Worm (Caenorhabditis elegans) whole organism, mixed stage, embryonic: ENCODE results near the gene F36D3.1.

Experiments used
- M03D4.4 ChIP-seq: sonication (generic microtip); optimal IDR thresholded peaks from 2 replicates; lab custom pipeline; 2017; ENCODE audit warnings: mild to moderate bottlenecking, missing genetic modification characterization, missing compliant biosample characterization
- blmp-1 ChIP-seq: fragments of 150-350 bp; optimal IDR thresholded peaks from 2 replicates; lab custom pipeline; 2014; ENCODE audit warnings: missing biosample characterization, missing genetic modification characterization
- ceh-39 ChIP-seq: fragments of 150-350 bp; optimal IDR thresholded peaks from 2 replicates; lab custom pipeline; 2014; ENCODE audit warnings: missing biosample characterization, missing genetic modification characterization
- ceh-83 ChIP-seq: fragments of 200-800 bp; sonication (Bioruptor generic); optimal IDR thresholded peaks from 2 replicates; lab custom pipeline; 2018; ENCODE audit warnings: mild to moderate bottlenecking, missing genetic modification characterization, missing compliant biosample characterization
- ces-1 ChIP-seq: fragments of 150-350 bp; optimal IDR thresholded peaks from 2 replicates; lab custom pipeline; 2014; ENCODE audit warnings: missing biosample characterization, missing genetic modification reagents, missing genetic modification characterization
- cnd-1 ChIP-seq: fragments of 200-800 bp; sonication (Bioruptor generic); optimal IDR thresholded peaks from 2 replicates; lab custom pipeline; 2018; ENCODE audit warnings: mild to moderate bottlenecking, missing genetic modification characterization, missing compliant biosample characterization
- drap-1 ChIP-seq: fragments of 200-800 bp; sonication (Bioruptor generic); optimal IDR thresholded peaks from 3 replicates; lab custom pipeline; 2018; ENCODE audit warnings: mild to moderate bottlenecking, missing genetic modification characterization, missing compliant biosample characterization
- elt-1 ChIP-seq: sonication (generic microtip); optimal IDR thresholded peaks from 2 replicates; lab custom pipeline; 2017; ENCODE audit warnings: missing genetic modification characterization, mild to moderate bottlenecking, missing compliant biosample characterization, antibody characterized with exemption, moderate library complexity, borderline replicate concordance; ENCODE audit not compliant: insufficient read depth
- elt-3 ChIP-seq: fragments of 150-350 bp; optimal IDR thresholded peaks from 2 replicates; lab custom pipeline; 2014; ENCODE audit warnings: missing biosample characterization, missing genetic modification characterization
- flh-1 ChIP-seq: fragments of 200-800 bp; sonication (Bioruptor generic); optimal IDR thresholded peaks from 2 replicates; lab custom pipeline; 2018; ENCODE audit warnings: mild to moderate bottlenecking, missing genetic modification characterization, moderate library complexity, missing compliant biosample characterization
- hlh-1 ChIP-seq: fragments of 150-350 bp; optimal IDR thresholded peaks from 2 replicates; lab custom pipeline; 2014; ENCODE audit warnings: missing biosample characterization, missing genetic modification reagents, missing genetic modification characterization
- lin-32 ChIP-seq: fragments of 200-800 bp; sonication (Bioruptor generic); optimal IDR thresholded peaks from 2 replicates; lab custom pipeline; 2018; ENCODE audit warnings: mild to moderate bottlenecking, missing genetic modification characterization, missing compliant biosample characterization
- lsy-2 ChIP-seq: fragments of 150-350 bp; optimal IDR thresholded peaks from 2 replicates; lab custom pipeline; 2014; ENCODE audit warnings: missing biosample characterization, missing genetic modification characterization
- mab-5 ChIP-seq: fragments of 150-350 bp; optimal IDR thresholded peaks from 2 replicates; lab custom pipeline; 2014; ENCODE audit warnings: missing biosample characterization, missing genetic modification characterization
- mep-1 ChIP-seq: fragments of 150-350 bp; optimal IDR thresholded peaks from 2 replicates; lab custom pipeline; 2017; ENCODE audit warnings: missing biosample characterization, missing genetic modification reagents, missing genetic modification characterization, inconsistent platforms
- mls-2 ChIP-seq: sonication (generic microtip); optimal IDR thresholded peaks from 2 replicates; lab custom pipeline; 2016; ENCODE audit warnings: mild to moderate bottlenecking, missing genetic modification characterization, moderate library complexity, missing compliant biosample characterization
- nhr-12 ChIP-seq: fragments of 150-350 bp; optimal IDR thresholded peaks from 2 replicates; lab custom pipeline; 2014; ENCODE audit warnings: missing biosample characterization, missing genetic modification characterization
- nhr-2 ChIP-seq: fragments of 150-350 bp; optimal IDR thresholded peaks from 2 replicates; lab custom pipeline; 2014; ENCODE audit warnings: missing biosample characterization, missing genetic modification characterization
- nhr-237 ChIP-seq: fragments of 150-350 bp; optimal IDR thresholded peaks from 2 replicates; lab custom pipeline; 2014; ENCODE audit warnings: missing biosample characterization, missing genetic modification characterization
- nhr-28 ChIP-seq: fragments of 150-350 bp; optimal IDR thresholded peaks from 2 replicates; lab custom pipeline; 2014; ENCODE audit warnings: missing biosample characterization, missing genetic modification characterization
- nhr-76 ChIP-seq: sonication (generic microtip); optimal IDR thresholded peaks from 2 replicates; lab custom pipeline; 2017; ENCODE audit warnings: missing biosample characterization, missing genetic modification characterization
- pha-4 ChIP-seq: fragments of 150-350 bp; optimal IDR thresholded peaks from 2 replicates; lab custom pipeline; 2018; ENCODE audit warnings: missing biosample characterization, missing genetic modification reagents, missing genetic modification characterization
- sem-2 ChIP-seq: fragments of 200-800 bp; sonication (Bioruptor generic); optimal IDR thresholded peaks from 2 replicates; lab custom pipeline; 2018; ENCODE audit warnings: mild to moderate bottlenecking, missing genetic modification characterization, missing compliant biosample characterization
- snpc-4 ChIP-seq: fragments of 150-350 bp; optimal IDR thresholded peaks from 2 replicates; lab custom pipeline; 2014; ENCODE audit warnings: missing biosample characterization, missing genetic modification characterization
- sptf-1 ChIP-seq: sonication (generic microtip); optimal IDR thresholded peaks from 2 replicates; lab custom pipeline; 2017; ENCODE audit warnings: mild to moderate bottlenecking, missing genetic modification characterization, moderate library complexity, missing compliant biosample characterization
- tbx-8 ChIP-seq: fragments of 200-800 bp; sonication (Bioruptor generic); optimal IDR thresholded peaks from 2 replicates; lab custom pipeline; 2018; ENCODE audit warnings: mild to moderate bottlenecking, missing genetic modification characterization, moderate library complexity, missing compliant biosample characterization
- unc-120 ChIP-seq: sonication (generic microtip); optimal IDR thresholded peaks from 2 replicates; lab custom pipeline; 2017; ENCODE audit warnings: missing genetic modification characterization, missing compliant biosample characterization; ENCODE audit not compliant: poor library complexity, severe bottlenecking
- unc-39 ChIP-seq: fragments of 150-350 bp; optimal IDR thresholded peaks from 2 replicates; lab custom pipeline; 2014; ENCODE audit warnings: missing biosample characterization, missing genetic modification characterization
- unc-62 ChIP-seq: fragments of 150-350 bp; optimal IDR thresholded peaks from 2 replicates; lab custom pipeline; 2014; ENCODE audit warnings: missing biosample characterization, missing genetic modification reagents, missing genetic modification characterization
- zip-8 ChIP-seq: fragments of 150-350 bp; optimal IDR thresholded peaks from 2 replicates; lab custom pipeline; 2014; ENCODE audit warnings: missing biosample characterization, missing genetic modification characterization
- ztf-11 ChIP-seq: fragments of 150-350 bp; optimal IDR thresholded peaks from 2 replicates; lab custom pipeline; 2014; ENCODE audit warnings: missing biosample characterization, missing genetic modification characterization

The F36D3.1 gene

DNA sequence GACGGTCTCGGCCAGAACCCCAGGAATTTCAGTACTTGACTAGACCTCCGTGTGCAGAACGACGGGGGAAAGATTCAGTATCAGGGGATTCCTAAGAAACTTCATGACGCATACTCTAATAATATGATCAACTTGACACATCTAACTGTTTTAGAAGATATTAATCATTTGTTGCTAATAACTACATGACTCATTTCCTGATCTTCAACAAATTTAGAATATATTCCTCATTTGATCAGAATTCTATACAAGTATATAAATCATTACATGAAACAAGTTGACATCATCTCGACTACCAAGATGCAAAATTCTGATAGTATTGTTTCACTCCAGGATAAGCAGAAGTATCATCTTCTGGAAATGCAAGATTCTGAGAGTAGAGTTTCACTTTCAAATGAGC is 36.0 kb downstream of the F36D3.1 start, which contains the start of gene Y32B12B.8:
Y32B12B.8 (plus strand) TSS at position 301 of the 400 bp plus-strand sequence.
- no peak for TF ChIP-seq hlh-1
- TF ChIP-seq tbx-8 (GFP tag; lab: Kevin White, UChicago) = no peak
- no peak for TF ChIP-seq ces-1
- TF ChIP-seq lin-32 (GFP tag; lab: Kevin White, UChicago) = no peak
- TF ChIP-seq unc-120 (tag; lab: Kevin White, UChicago) = no peak
- TF ChIP-seq zip-8 (tag; lab: Kevin White, UChicago) = no peak
- no peak for TF ChIP-seq nhr-237 (tag; lab: Kevin White, UChicago)
- no peak for TF ChIP-seq snpc-4 (tag; lab: Kevin White, UChicago)
- TF ChIP-seq drap-1 = no peak
- no peak for TF ChIP-seq nhr-28 (tag; lab: Kevin White, UChicago)
- no peak for TF ChIP-seq ceh-39 (tag; lab: Kevin White, UChicago)
- no peak for TF ChIP-seq mab-5 (tag; lab: Kevin White, UChicago)
- no peak for TF ChIP-seq mep-1 (tag; lab: Kevin White, UChicago)
- TF ChIP-seq elt-3 (tag; lab: Kevin White, UChicago) = no peak
- TF ChIP-seq cnd-1 = no peak
- TF ChIP-seq unc-39 (tag; lab: Kevin White, UChicago) = no peak
- TF ChIP-seq flh-1 = no peak
- TF ChIP-seq ztf-11 (tag; lab: Kevin White, UChicago) = no peak

DNA sequence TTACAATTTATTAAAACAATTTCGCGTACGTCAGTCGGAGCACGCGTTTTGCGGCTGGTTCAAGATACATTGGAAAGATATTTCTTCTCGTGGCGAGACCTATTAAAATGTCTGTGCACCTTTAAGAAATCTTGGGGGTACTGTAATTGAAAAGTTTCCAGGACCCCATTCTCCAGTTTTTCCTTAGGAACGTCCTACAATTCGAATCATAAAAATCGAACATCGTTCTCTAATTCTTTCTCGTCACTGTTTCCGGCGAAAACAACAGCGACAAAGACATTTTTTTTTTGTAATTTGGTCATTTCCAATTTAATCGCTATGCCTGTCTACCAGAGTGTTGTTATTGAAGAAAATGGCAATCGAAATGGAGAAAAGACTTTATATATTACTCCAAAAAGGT is 37.5 kb downstream of the F36D3.1 start, which contains the start of gene Y32B12B.1:
Y32B12B.1 (plus strand) TSS at position 301 of the 400 bp plus-strand sequence.
- no peak for TF ChIP-seq mls-2 (tag; lab: Kevin White, UChicago)
- TF ChIP-seq nhr-2 (tag; lab: Kevin White, UChicago) = no peak
- no peak for TF ChIP-seq mab-5 (tag; lab: Kevin White, UChicago)
- no peak for TF ChIP-seq unc-120 (tag; lab: Kevin White, UChicago)
- TF ChIP-seq hlh-1 = no peak
- TF ChIP-seq ztf-11 (tag; lab: Kevin White, UChicago) = no peak
- TF ChIP-seq ceh-83 = no peak
- TF ChIP-seq pha-4 (tag; lab: Kevin White, UChicago) = no peak
- no peak for TF ChIP-seq unc-62
- TF ChIP-seq sptf-1 (tag; lab: Kevin White, UChicago) = no peak
- no peak for TF ChIP-seq nhr-12
- TF ChIP-seq tbx-8 (GFP tag; lab: Kevin White, UChicago) = no peak

DNA sequence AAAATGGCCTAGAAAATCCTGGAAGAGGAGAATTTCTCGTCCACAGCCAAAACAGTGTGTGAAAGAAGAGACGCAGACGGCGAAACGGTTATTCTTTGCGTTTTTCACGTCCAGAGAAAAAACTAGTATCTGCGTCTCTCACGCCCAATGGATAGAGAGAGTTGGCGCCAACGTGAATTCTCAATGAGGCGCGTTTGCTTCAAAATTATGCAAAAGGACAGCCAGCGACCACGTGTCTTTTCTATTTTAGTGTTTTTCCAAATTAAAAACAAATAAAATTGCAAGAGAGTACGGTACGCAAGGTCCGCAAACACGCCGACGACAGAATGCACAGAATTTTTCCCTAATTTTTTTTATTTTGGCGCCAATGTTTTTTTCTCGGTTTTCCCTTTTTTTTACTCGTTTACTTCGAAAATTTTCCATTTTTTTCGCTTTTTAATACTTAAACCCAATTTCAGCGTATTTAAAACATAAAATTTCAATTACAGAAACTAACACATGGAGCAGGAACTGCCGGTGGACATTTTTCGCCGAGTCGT is 38.8 kb downstream of the F36D3.1 start, which contains the start of gene Y32B12B.2:
Y32B12B.2 (plus strand) TSS at position 489 of the 539 bp plus-strand sequence.
- TF ChIP-seq sptf-1 (tag; lab: Kevin White, UChicago) = peak; percentile 11
- TF ChIP-seq drap-1 = no peak
- TF ChIP-seq nhr-237 (tag; lab: Kevin White, UChicago) = no peak
- TF ChIP-seq ztf-11 (tag; lab: Kevin White, UChicago) = no peak
- TF ChIP-seq flh-1 = no peak
- TF ChIP-seq lsy-2 (tag; lab: Kevin White, UChicago) = peak; percentile 94
- no peak for TF ChIP-seq elt-1 (tag; lab: Kevin White, UChicago)
- TF ChIP-seq hlh-1 = no peak

DNA sequence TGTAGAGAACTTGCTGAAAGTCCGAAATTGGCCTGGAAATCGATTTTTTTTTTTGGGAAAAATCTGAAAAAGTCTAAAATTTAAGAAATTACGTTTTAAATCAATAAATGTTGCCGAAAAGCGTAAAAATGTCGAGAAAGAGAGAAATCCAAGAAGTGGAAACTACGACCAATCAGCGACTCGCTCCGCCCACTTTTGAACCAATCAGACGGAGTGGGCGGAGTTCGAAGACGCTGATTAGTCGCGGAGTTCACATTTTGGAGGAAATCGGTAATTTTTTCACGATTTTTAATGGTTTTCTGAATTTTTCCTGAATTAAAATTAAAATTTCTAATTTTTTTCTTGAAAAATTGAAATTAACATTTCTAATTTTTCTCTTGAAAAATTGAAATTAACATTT is 40.5 kb downstream of the F36D3.1 start:
- TF ChIP-seq mep-1 (tag; lab: Kevin White, UChicago) = no peak
- TF ChIP-seq nhr-28 (tag; lab: Kevin White, UChicago) = no peak

DNA sequence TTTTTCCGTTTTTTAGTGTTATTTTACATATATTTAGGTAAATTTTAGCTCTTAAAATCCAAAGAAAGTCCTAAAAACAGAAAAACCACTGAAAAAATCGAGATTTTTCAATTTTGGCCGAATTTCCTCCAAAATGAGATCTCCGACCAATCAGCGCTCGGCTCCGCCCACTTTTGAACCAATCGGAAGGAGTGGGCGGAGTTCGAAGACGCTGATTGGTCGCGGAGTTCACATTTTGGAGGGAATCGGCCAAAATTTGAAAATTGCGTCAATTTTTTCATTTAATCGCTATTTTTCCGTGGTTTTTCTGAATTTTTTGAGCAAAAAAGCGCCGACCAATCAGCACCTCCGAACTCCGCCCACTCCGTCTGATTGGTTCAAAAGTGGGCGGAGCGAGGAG is 41.5 kb downstream of the F36D3.1 start:
- no peak for TF ChIP-seq sptf-1 (tag; lab: Kevin White, UChicago)
- no peak for TF ChIP-seq elt-1 (tag; lab: Kevin White, UChicago)
- no peak for TF ChIP-seq ztf-11 (tag; lab: Kevin White, UChicago)
- no peak for TF ChIP-seq cnd-1
- TF ChIP-seq snpc-4 (tag; lab: Kevin White, UChicago) = no peak
- TF ChIP-seq hlh-1 = no peak
- no peak for TF ChIP-seq nhr-28 (tag; lab: Kevin White, UChicago)
- TF ChIP-seq zip-8 (tag; lab: Kevin White, UChicago) = no peak
- TF ChIP-seq lsy-2 (tag; lab: Kevin White, UChicago) = no peak
- TF ChIP-seq nhr-76 (tag; lab: Kevin White, UChicago) = no peak
- TF ChIP-seq nhr-237 (tag; lab: Kevin White, UChicago) = no peak
- no peak for TF ChIP-seq ceh-83
- no peak for TF ChIP-seq sem-2 (GFP tag; lab: Kevin White, UChicago)
- no peak for TF ChIP-seq unc-120 (tag; lab: Kevin White, UChicago)
- TF ChIP-seq elt-3 (tag; lab: Kevin White, UChicago) = no peak
- TF ChIP-seq mab-5 (tag; lab: Kevin White, UChicago) = no peak
- no peak for TF ChIP-seq ces-1
- TF ChIP-seq flh-1 = no peak
- no peak for TF ChIP-seq blmp-1 (tag; lab: Kevin White, UChicago)
- TF ChIP-seq M03D4.4 (tag; lab: Kevin White, UChicago) = no peak
